Fruit fly (Drosophila melanogaster): ENCODE measurements around the gene CG31465.

DNA sequence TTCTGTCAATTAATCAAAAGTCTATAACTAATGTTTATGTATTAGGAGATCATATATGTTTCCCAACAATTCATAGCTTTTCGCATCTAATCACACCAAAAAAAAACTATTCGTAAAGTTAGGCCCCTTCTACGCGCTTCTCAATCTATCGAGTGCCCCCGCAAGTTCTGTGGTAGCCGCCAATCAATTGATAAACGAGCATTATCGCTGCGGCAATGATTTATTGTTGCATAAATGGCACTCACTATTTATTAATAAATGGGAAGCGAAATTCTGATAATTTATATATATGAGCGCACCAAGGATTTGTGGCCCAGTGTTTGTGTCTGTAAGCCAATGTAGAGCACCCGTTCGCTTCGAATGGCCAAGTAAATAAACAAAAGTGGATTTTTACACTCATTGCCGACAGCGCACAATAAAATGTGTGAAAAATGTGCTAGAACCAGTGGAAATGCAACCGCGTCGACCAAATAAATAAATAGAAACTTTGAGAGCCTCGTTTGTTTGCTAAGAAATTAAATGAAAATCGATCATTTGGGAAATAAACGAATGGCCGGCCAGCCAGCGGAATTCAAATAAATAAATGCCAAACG, 9.2 kb upstream of the CG31465 start:
- TF ChIP-seq HLH106 (tag; optimal IDR thresholded peaks at IDR 0.05) (no peak), Hr78 (GFP tag; optimal IDR thresholded peaks at IDR 0.05) (no peak), pan (optimal IDR thresholded peaks at IDR 0.05) (no peak), psq (GFP tag; optimal IDR thresholded peaks at IDR 0.05) (no peak), usp (GFP tag; optimal IDR thresholded peaks at IDR 0.05) (no peak), Dfd (GFP tag; optimal IDR thresholded peaks at IDR 0.05) (no peak)
